Fruit fly (Drosophila melanogaster): ENCODE data around the gene trv.

The trv gene

DNA sequence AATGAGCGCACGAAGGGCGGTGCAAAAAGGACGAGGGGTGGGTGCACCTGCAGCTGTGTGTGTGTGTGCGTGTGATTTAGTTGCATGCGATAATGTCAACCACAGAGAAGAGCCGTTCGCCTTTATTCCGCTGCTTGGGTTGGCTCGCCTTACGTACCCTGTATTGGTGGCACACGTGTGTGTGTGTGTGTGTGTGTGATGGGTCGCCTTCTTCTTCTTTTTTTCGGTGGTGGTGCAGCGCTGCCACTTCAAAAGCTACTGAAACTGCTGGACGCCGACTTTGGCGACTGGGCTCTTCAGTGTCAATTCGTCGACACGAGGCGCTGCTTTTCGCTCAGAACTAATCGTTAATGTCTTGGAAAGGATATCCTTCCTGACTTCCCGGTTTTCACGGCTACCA lies at the start of gene trv:
Gene trv, plus strand, starts transcription at position 301 of the 400 bp plus-strand sequence.
- TF ChIP-seq noc (tag; optimal IDR thresholded peaks at IDR 0.05), result no peak

DNA sequence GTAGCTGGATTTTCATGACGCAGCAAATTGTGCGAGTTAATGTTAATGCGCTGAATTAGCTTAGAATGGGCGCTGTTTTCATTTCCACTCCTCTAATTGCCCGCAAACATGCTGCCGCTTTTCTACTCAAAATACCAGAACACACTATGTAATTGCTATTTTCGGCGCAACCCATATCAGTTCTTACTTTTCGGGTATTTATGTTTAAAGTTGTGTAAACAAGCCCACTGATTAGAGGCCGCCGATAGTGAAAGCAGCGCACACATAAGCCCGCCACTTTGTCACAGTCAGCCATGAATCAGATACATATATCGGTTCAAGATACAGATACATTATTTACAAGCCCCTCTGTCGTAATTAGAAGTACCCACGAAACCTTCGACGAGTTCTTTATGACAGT lies 39.6 kb upstream of the trv start:
- no peak for TF ChIP-seq noc (tag; optimal IDR thresholded peaks at IDR 0.05)

DNA sequence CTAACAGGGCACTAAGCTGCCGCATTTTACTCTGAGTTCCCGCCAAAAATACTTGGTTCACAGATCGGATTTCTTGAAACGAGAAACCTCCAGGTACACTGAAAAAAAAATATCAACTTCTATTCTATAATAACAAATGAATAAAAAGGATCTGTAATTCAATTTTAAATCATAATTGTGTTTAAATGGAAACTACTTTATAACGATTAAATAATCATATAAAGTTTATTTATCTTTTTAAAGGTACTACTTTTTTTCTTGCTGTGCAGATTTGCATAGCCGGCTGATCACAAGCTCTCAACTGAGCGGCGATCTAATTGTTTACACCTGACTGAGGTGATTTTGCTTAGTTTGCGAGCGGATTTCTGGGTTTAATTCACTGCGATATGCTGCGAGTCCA lies 39.1 kb upstream of the trv start:
- peak; percentile 84 for TF ChIP-seq noc (tag; optimal IDR thresholded peaks at IDR 0.05)

DNA sequence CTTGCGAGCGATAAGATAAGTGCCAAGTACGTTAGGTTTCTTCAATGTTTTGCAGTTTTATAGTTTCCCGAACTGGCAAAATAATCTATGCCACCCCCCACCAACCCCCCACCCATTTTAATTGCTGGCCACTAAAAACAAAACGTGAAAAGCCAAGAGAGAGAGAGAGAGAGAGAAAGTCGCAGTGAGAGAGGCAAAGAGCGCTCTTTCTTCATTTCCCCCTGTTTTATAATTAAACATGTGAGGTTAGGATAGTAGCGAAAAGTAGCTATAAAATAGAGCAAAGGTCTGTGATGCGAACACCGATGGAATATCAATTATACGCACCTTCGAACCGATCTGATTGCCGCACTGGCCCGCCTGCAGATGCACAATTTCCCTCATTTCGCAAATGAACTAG lies 38.6 kb upstream of the trv start:
- TF ChIP-seq noc (tag; optimal IDR thresholded peaks at IDR 0.05), result no peak

DNA sequence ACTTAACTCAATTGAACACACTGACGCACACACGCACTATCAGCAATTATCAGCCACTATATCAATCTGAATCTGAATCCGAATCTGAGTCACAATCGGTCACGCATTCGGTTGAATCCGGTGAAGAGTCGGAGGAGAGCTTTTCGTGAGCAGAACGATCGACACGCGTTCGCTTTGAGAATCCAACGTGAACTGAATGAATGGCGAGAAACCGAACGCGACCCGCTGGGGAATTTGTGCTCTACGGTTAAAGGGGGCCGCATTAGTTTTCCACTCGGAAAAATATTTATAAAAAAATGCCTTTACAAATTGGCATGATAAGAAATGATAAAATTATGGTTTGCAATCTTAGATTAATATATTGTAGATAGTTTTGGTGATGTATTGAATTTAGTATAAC lies 38.2 kb upstream of the trv start, which contains the start of gene betaTub97EF:
Gene betaTub97EF, minus strand, starts transcription at position 196 of the 400 bp plus-strand sequence.
- TF ChIP-seq noc (tag; optimal IDR thresholded peaks at IDR 0.05), result no peak

DNA sequence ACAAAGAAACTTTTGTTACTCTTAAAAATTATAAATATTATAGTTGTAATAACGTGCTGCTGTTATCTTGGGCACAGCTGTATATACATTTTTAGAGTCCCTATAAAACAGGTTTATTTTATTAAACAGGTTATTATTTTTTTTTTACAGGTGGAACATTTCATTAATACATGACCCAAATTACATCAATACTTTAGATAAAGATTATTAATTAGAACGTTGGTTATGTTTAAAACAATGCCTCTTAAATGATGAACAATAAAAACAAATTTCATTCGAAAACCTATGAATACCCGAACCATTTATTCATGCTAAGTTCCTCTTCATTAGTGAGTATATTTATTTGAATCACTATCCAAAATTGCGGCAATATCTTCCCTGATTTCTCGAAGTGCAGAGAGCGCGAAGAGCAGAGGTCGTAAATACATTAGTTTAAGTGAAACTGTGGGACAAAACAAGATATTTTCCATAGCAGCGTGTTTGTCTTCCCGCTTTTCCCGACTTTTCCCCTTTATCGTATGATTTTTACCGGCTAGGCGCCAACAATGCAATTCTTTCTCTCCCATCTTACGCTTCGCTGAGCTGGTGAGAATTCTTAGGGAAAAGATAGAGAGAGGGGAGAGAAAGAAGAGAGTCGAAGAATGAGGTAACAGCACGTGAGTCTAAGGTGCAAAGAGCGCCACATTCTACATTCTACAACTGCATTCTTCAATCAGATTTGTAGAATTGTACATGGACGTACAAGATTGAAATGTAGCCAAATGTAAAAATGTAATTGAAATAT lies 37.6 kb upstream of the trv start:
- peak; percentile 13 for TF ChIP-seq noc (tag; optimal IDR thresholded peaks at IDR 0.05)

DNA sequence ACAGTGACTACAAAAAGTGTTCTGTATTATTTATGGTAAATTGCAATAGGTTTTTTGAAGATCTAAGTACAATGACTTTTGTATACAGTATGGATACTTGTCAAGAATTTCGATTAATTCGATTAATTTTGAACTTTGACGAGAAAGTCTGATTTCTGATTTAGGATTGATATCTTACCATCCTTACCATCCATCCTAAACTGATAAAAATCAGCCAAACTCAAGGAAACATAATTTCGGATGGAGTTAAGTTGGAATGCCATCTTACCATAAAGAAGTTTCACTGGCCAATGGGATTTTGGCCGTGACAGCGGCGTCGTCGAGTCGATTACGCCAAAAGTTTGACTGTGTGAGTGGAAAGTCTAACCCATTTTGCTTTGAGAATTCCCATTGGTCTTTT lies 35.8 kb upstream of the trv start, which contains the start of gene CG4815:
Gene CG4815, minus strand, starts transcription at position 101 of the 400 bp plus-strand sequence.
- TF ChIP-seq noc (tag; optimal IDR thresholded peaks at IDR 0.05), result no peak

DNA sequence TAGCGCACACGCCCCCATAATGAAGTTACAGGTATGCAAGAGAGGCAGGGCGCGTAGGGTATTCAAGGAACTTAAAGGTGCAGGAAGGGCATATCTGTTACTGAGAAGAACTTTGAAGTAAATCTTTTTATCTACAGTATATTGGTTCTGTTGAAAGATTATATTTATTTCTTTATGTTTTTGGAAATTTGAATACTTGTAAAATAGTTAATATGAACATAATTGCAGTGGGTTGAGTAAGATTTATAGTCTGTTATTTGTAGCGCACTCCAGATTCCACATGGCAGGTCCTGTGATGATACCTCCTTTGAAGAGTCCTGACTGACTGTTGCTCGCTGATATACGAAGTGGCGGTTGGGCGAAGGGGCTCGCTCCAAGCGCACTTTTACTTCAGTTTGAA lies 22.4 kb upstream of the trv start:
- TF ChIP-seq noc (tag; optimal IDR thresholded peaks at IDR 0.05), result no peak

DNA sequence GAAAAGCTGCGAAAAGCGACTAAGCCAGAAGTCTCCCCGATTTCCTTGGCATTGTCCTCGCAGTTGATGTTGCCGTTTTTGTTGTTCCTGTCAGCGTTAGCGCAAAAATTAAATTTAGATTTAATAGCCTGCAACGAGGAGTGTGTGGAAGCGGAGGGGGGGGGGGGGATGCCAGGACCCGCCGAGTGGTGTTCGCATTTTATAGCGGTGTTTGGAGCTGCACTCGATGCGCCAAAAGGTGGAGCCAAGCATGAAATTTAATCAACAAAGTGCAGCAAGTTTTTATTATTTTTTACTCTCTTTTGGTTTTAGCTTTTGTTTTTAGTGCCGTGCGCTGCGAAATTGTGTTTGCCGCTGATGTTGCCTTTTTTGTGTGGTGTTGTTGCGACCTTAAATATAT lies 11.4 kb upstream of the trv start:
- TF ChIP-seq noc (tag; optimal IDR thresholded peaks at IDR 0.05), result no peak

DNA sequence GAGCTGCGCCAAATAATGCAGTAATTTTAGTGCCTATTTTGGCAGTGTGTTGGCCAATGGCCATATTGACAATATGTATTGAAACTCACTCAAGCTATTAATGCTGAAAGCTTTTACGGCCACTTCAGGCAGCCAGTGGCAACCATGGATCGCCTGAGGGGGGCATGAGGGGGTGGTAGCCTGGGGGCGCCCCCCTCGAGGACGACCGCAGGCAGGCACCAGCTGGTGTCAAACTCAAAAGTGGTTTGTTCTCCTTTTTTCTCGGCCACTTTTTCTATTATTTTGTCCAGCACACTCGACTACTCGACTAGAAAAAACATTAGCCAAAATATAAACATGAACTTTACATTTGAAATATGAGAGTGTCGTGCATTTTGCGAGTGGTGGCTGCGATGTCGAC lies 6.6 kb upstream of the trv start:
- no peak for TF ChIP-seq noc (tag; optimal IDR thresholded peaks at IDR 0.05)

DNA sequence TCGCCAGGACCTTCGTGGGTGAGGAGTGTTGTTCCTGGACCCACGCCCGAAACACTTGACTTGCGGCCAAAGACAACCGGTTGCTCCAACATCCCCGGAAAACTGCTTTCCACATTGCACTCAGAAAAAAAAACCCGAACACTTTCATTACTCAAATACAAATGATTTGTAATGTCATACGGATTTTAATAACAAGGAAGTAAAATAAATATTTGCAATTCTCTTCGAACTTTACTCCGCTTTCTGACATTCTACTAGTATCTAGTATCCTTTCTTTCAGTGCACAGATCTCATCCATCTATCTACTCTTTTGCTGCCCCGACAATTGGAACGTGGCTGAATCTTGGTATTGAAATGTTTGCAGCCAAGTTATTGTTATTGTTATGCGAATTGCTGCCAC lies 5.8 kb upstream of the trv start:
- TF ChIP-seq noc (tag; optimal IDR thresholded peaks at IDR 0.05), result no peak

DNA sequence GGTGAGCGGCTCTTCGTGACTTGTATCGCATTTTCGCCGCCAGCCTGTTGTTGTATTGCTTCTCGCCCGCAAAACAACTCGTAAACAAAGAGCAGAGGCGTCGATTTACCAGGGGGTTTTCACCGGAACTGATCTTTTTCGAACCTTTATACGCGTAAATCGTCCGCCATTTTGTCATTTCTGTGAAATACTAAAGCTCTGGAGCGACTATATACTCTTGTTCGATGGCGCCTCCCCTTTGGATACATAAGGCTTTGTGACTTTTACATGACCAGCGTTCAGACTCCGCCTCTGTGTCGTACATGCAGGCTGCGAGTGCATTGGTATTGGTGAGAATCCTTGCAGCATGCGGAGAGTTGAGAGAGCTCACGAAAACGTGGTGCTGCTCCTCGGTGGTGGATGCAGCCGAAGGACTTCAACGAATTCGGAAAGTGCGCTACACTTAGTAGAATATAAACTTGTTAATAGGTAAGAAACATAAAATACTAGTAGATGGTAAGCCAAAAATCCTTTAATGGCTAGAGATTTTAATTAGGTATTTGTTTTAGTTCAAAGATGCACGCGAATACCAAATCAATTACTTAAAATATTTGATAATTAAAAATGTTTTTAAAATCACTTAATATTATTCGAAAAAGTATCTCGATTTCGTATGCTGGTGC lies 1.0 kb upstream of the trv start:
- no peak for TF ChIP-seq noc (tag; optimal IDR thresholded peaks at IDR 0.05)

DNA sequence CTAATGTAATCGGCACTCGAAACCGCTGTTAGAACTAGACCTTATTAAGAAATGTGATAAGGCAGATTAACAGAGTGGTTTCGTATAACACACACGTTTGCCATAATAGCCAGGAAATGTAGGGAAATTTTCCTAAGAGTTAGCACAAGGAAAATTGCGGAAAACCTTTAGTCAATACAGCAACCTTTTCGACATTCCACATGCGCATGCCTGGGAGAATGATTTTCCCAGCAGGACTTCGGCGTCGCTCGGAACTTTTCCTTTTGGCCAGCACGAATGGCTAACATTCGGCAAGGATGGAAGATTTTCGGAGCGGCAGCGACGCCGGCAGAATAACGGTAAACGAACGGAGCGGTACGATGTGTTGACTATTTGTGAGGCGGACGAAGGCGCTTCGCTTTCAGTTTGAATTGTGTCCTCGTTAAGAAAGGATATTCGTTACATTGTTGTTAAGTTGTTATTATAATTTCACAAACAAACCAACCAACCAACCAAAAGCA lies 20.8 kb downstream of the trv start:
- no peak for TF ChIP-seq noc (tag; optimal IDR thresholded peaks at IDR 0.05)

DNA sequence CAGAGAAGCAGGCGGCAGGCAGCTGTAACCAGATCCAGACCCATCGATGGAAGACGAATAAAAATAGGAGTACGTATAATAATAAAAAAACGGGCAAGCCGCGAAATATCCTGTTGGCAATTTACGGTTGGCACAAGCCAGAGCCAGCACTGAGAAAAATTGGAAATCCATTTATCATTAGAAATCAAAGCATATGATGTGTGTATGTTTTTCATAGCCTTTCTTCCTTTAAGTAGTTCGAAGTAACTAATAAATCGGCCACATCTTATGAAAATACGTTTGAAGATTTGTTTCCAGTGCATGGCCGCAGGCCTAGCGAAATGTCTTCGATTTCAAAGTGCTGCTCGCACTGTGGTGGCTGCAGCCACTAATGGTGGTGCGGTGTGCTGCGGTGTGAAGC lies 90.4 kb downstream of the trv start:
- no peak for TF ChIP-seq noc (tag; optimal IDR thresholded peaks at IDR 0.05)

DNA sequence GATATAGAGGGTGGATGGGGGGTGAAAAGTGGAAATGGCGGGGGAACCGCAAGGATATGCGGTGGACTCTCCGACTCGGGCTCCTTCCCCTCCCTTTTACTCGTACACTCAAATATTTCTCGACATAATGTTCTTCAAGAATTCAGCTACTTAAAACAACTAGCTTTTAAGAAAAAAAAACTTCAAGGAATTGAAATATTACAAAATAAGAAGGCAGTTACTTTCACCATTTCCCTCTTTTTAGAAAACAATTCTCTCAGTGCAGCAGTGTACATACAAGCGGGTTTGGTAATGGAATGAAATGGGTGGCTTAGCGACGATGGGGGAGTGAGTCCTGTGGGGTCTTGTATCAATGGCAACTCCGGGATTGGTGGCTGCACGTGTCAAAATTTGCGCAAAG lies 91.7 kb downstream of the trv start:
- no peak for TF ChIP-seq noc (tag; optimal IDR thresholded peaks at IDR 0.05)

DNA sequence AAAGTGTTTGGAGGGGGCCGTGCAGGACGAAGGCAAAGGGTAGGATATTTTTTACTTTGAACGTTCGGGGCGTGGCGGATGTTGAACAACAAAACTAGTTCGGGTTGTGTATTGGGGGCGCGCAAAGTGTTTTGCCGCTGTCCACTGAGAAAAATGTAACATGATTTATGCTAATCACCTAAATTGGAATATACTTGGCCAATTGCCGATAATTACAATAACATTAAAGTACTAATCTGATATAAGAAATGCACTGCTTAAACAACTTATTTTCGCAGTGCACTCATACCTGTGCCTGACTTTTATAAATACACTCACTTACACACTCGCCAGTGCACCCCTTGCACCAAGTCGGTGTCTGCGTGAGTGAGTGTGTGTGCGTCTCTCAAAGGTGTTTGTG lies 99.8 kb downstream of the trv start:
- no peak for TF ChIP-seq noc (tag; optimal IDR thresholded peaks at IDR 0.05)
